Worm (Caenorhabditis elegans) whole organism, late embryonic: ENCODE data around the gene Y56A3A.33.

Experiments used
- ama-1 ChIP-seq: fragments of 150-350 bp; optimal IDR thresholded peaks from 2 replicates; lab custom pipeline; 2014
- ceh-31 ChIP-seq: sonication (generic microtip); optimal IDR thresholded peaks from 2 replicates; lab custom pipeline; 2016; ENCODE audit warnings: missing genetic modification characterization, missing compliant biosample characterization
- fkh-10 ChIP-seq: fragments of 150-350 bp; optimal IDR thresholded peaks from 2 replicates; lab custom pipeline; 2014; ENCODE audit warnings: missing biosample characterization, missing genetic modification reagents, missing genetic modification characterization
- lin-11 ChIP-seq: fragments of 200-800 bp; sonication (Bioruptor generic); optimal IDR thresholded peaks from 2 replicates; lab custom pipeline; 2018; ENCODE audit warnings: mild to moderate bottlenecking, missing genetic modification characterization, missing compliant biosample characterization
- pax-1 ChIP-seq: fragments of 150-350 bp; optimal IDR thresholded peaks from 2 replicates; lab custom pipeline; 2014; ENCODE audit warnings: missing biosample characterization, missing genetic modification characterization

DNA sequence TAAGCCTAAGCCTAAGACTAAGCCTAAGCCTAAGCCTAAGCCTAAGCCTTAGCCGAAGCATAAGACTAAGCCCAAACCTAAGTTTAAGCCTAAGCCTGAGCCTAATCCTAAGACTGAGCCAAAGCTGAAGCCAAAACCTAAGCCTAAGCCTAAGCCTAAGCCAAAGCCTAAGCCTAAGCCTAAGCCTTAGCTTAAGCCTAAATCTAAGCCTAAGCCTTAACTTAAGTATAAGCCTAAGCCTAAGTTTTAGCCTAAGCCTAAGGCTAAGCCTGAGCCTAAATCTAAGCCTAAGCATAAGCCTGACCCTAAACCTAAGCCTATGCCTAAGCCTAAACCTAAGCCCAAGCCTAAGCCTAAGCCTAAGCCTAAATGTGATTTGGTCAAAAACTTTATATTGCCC lies 12.4 kb upstream of the Y56A3A.33 start:
- TF ChIP-seq fkh-10 (no peak), ceh-31 (no peak), ama-1 (lab: Kevin White, UChicago) (no peak), lin-11 (tag; lab: Kevin White, UChicago) (no peak), pax-1 (tag; lab: Kevin White, UChicago) (no peak)
